Worm (Caenorhabditis elegans) whole organism, late embryonic: ENCODE results near the gene clc-23.

Source experiments
- dve-1 ChIP-seq: sonication (generic microtip); optimal IDR thresholded peaks from 2 replicates; lab custom pipeline; 2017; ENCODE audit warnings: antibody characterized with exemption, mild to moderate bottlenecking, missing genetic modification characterization, missing compliant biosample characterization
- elt-2 ChIP-seq: sonication (generic microtip); optimal IDR thresholded peaks from 2 replicates; lab custom pipeline; 2016; ENCODE audit warnings: missing genetic modification reagents, missing genetic modification characterization, missing compliant biosample characterization
- nfya-1 ChIP-seq: sonication (generic microtip); optimal IDR thresholded peaks from 2 replicates; lab custom pipeline; 2017; ENCODE audit warnings: missing genetic modification characterization, mild to moderate bottlenecking, missing compliant biosample characterization, antibody characterized with exemption, moderate library complexity
- pha-4 ChIP-seq: fragments of 150-350 bp; optimal IDR thresholded peaks from 2 replicates; lab custom pipeline; 2018; ENCODE audit warnings: missing biosample characterization, missing genetic modification reagents, missing genetic modification characterization
- ref-2 ChIP-seq: sonication (generic microtip); optimal IDR thresholded peaks from 2 replicates; lab custom pipeline; 2016; ENCODE audit warnings: missing genetic modification characterization, missing compliant biosample characterization

DNA sequence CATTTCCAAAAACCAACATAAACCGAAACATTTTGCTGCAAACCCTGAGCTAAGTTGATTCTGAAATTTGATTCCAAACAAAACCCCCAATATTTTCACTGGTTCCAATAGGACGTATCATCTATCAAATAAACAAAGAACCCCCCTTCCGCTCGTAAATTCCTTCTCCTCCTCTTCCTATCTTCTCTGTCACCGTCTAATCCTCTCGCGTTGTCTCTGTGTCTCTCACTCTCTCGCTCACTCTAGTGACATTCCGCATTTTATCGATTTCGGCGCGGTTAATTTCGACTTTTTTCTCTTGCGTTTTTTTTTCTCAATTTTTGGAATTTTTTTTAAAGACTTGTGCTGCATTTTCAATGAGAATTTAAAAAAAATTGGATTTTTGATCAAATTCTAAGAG is 38.8 kb upstream of the clc-23 start:
- TF ChIP-seq nfya-1 (tag; lab: Kevin White, UChicago) (peak; percentile 58), dve-1 (tag; lab: Kevin White, UChicago) (peak; percentile 27), ref-2 (tag; lab: Kevin White, UChicago) (no peak), elt-2 (tag; lab: Kevin White, UChicago) (no peak), pha-4 (tag; lab: Kevin White, UChicago) (no peak)
